Fruit fly (Drosophila melanogaster) whole organism, pupa: ENCODE measurements around the gene CG3448.

Experiments used
- CG15710 ChIP-seq: fragments of 200-800 bp; sonication (Bioruptor generic); optimal IDR thresholded peaks from 2 replicates; lab custom pipeline; 2018; ENCODE audit warnings: missing biosample characterization, mild to moderate bottlenecking, missing genetic modification characterization, moderate library complexity
- CG17806 ChIP-seq: fragments of 200-800 bp; sonication (Bioruptor generic); optimal IDR thresholded peaks from 2 replicates; lab custom pipeline; 2018; ENCODE audit warnings: missing biosample characterization, mild to moderate bottlenecking, missing genetic modification characterization, moderate library complexity
- CG32121 ChIP-seq: fragments of 200-800 bp; sonication (Bioruptor generic); IDR thresholded peaks from 2 replicates; pipeline ENCODE4 v1.3.6; 2022; ENCODE audit warnings: missing biosample characterization, missing genetic modification characterization
- CG34367 ChIP-seq: fragments of 200-800 bp; sonication (Bioruptor generic); optimal IDR thresholded peaks from 2 replicates; lab custom pipeline; 2018; ENCODE audit warnings: missing biosample characterization, mild to moderate bottlenecking, missing genetic modification characterization
- EcR ChIP-seq: fragments of 200-800 bp; sonication (Bioruptor generic); optimal IDR thresholded peaks from 3 replicates; lab custom pipeline; 2019; ENCODE audit warnings: missing biosample characterization, missing genetic modification characterization, mild to moderate bottlenecking, moderate library complexity, missing genetic modification reagents

- TF ChIP-seq CG17806 (tag; lab: Kevin White, UChicago): no peak
- no peak for TF ChIP-seq CG34367 (tag; lab: Kevin White, UChicago)
- no peak for TF ChIP-seq CG15710 (tag; lab: Kevin White, UChicago)
- TF ChIP-seq CG32121 (GFP tag; lab: Robert Waterston, UW): no peak
- TF ChIP-seq EcR (GFP tag; lab: Kevin White, UChicago): no peak
Observed at dm6 chr3L:9423757-9424527, 27.4 kb downstream of the CG3448 start.
